Worm (Caenorhabditis elegans) whole organism, L2 larva: ENCODE data around the gene R151.8.

ENCODE experiments used
- C34F6.9 ChIP-seq: fragments of 150-350 bp; optimal IDR thresholded peaks from 2 replicates; lab custom pipeline; 2014; ENCODE audit warnings: missing biosample characterization, missing genetic modification characterization
- F13H6.1 ChIP-seq: sonication (generic microtip); optimal IDR thresholded peaks from 2 replicates; lab custom pipeline; 2016; ENCODE audit warnings: missing genetic modification characterization, missing compliant biosample characterization
- R02D3.7 ChIP-seq: fragments of 150-350 bp; optimal IDR thresholded peaks from 2 replicates; lab custom pipeline; 2014; ENCODE audit warnings: missing biosample characterization, missing genetic modification characterization
- Y55F3AM.14 ChIP-seq: fragments of 200-800 bp; sonication (Bioruptor generic); optimal IDR thresholded peaks from 2 replicates; lab custom pipeline; 2018; ENCODE audit warnings: mild to moderate bottlenecking, missing genetic modification characterization, missing compliant biosample characterization
- ZK546.5 ChIP-seq: sonication (generic microtip); optimal IDR thresholded peaks from 2 replicates; lab custom pipeline; 2017; ENCODE audit warnings: missing biosample characterization, missing genetic modification characterization
- aly-2 ChIP-seq: fragments of 150-350 bp; optimal IDR thresholded peaks from 2 replicates; lab custom pipeline; 2014; ENCODE audit warnings: missing biosample characterization, missing genetic modification characterization
- blmp-1 ChIP-seq: sonication (generic microtip); optimal IDR thresholded peaks from 2 replicates; lab custom pipeline; 2017; ENCODE audit warnings: missing genetic modification characterization, mild to moderate bottlenecking, missing compliant biosample characterization, antibody characterized with exemption, moderate library complexity; ENCODE audit not compliant: insufficient read depth
- ceh-16 ChIP-seq: fragments of 150-350 bp; optimal IDR thresholded peaks from 2 replicates; lab custom pipeline; 2014; ENCODE audit warnings: missing biosample characterization, missing genetic modification characterization
- ceh-82 ChIP-seq: fragments of 150-350 bp; optimal IDR thresholded peaks from 2 replicates; lab custom pipeline; 2014; ENCODE audit warnings: missing biosample characterization, missing genetic modification characterization
- crh-2 ChIP-seq: sonication (generic microtip); optimal IDR thresholded peaks from 2 replicates; lab custom pipeline; 2017; ENCODE audit warnings: missing biosample characterization, missing genetic modification characterization
- dmd-4 ChIP-seq: sonication (generic microtip); optimal IDR thresholded peaks from 2 replicates; lab custom pipeline; 2017; ENCODE audit warnings: missing biosample characterization, missing genetic modification characterization
- egl-27 ChIP-seq: sonication (generic microtip); optimal IDR thresholded peaks from 3 replicates; lab custom pipeline; 2017; ENCODE audit warnings: missing biosample characterization, missing genetic modification reagents, missing genetic modification characterization
- elt-1 ChIP-seq: fragments of 150-350 bp; optimal IDR thresholded peaks from 2 replicates; lab custom pipeline; 2014; ENCODE audit warnings: missing biosample characterization, missing genetic modification characterization
- elt-3 ChIP-seq: sonication (generic microtip); optimal IDR thresholded peaks from 2 replicates; lab custom pipeline; 2017; ENCODE audit warnings: missing biosample characterization, missing genetic modification characterization
- fos-1 ChIP-seq: fragments of 150-350 bp; optimal IDR thresholded peaks from 2 replicates; lab custom pipeline; 2014; ENCODE audit warnings: missing biosample characterization, missing genetic modification characterization
- gmeb-1 ChIP-seq: fragments of 150-350 bp; optimal IDR thresholded peaks from 2 replicates; lab custom pipeline; 2014; ENCODE audit warnings: missing biosample characterization, missing genetic modification characterization
- lin-11 ChIP-seq: fragments of 150-350 bp; sonication (generic microtip); optimal IDR thresholded peaks from 2 replicates; lab custom pipeline; 2014; ENCODE audit warnings: missing biosample characterization, missing genetic modification characterization, inconsistent platforms, mixed read lengths
- lin-13 ChIP-seq: fragments of 150-350 bp; optimal IDR thresholded peaks from 2 replicates; lab custom pipeline; 2014; ENCODE audit warnings: missing biosample characterization, missing genetic modification reagents, missing genetic modification characterization
- lin-39 ChIP-seq: fragments of 150-350 bp; optimal IDR thresholded peaks from 2 replicates; lab custom pipeline; 2014; ENCODE audit warnings: missing biosample characterization, missing genetic modification reagents, missing genetic modification characterization
- lsy-2 ChIP-seq, 2 experiments: fragments of 150-350 bp in 1 of 2; sonication (generic microtip) in 1 of 2; optimal IDR thresholded peaks; 2 replicates each; lab custom pipeline; 2014 to 2017; ENCODE audit warnings: missing biosample characterization in 2 of 2, missing genetic modification characterization in 2 of 2
- mab-5 ChIP-seq: fragments of 150-350 bp; optimal IDR thresholded peaks from 2 replicates; lab custom pipeline; 2014; ENCODE audit warnings: missing biosample characterization, missing genetic modification characterization
- mbf-1 ChIP-seq: sonication (generic microtip); optimal IDR thresholded peaks from 2 replicates; lab custom pipeline; 2017; ENCODE audit warnings: missing biosample characterization, missing genetic modification characterization
- mdl-1 ChIP-seq, 2 experiments: fragments of 150-350 bp in 1 of 2; sonication (generic microtip) in 1 of 2; optimal IDR thresholded peaks; 2 replicates each; lab custom pipeline; 2017; ENCODE audit warnings: missing biosample characterization in 2 of 2, missing genetic modification characterization in 2 of 2
- nhr-10 ChIP-seq: sonication (generic microtip); optimal IDR thresholded peaks from 2 replicates; lab custom pipeline; 2017; ENCODE audit warnings: missing biosample characterization, missing genetic modification characterization
- nhr-11 ChIP-seq: fragments of 150-350 bp; optimal IDR thresholded peaks from 2 replicates; lab custom pipeline; 2014; ENCODE audit warnings: missing biosample characterization, missing genetic modification characterization
- nhr-12 ChIP-seq: fragments of 150-350 bp; optimal IDR thresholded peaks from 2 replicates; lab custom pipeline; 2014; ENCODE audit warnings: missing biosample characterization, missing genetic modification characterization
- nhr-129 ChIP-seq: fragments of 150-350 bp; optimal IDR thresholded peaks from 2 replicates; lab custom pipeline; 2014; ENCODE audit warnings: missing biosample characterization, missing genetic modification characterization
- nhr-21 ChIP-seq: fragments of 150-350 bp; optimal IDR thresholded peaks from 2 replicates; lab custom pipeline; 2014; ENCODE audit warnings: missing biosample characterization, missing genetic modification characterization
- nhr-23 ChIP-seq: fragments of 150-350 bp; optimal IDR thresholded peaks from 2 replicates; lab custom pipeline; 2014; ENCODE audit warnings: missing biosample characterization, missing genetic modification reagents, missing genetic modification characterization
- nhr-237 ChIP-seq: fragments of 150-350 bp; optimal IDR thresholded peaks from 2 replicates; lab custom pipeline; 2014; ENCODE audit warnings: missing biosample characterization, missing genetic modification characterization
- nhr-25 ChIP-seq: fragments of 150-350 bp; sonication (generic microtip); optimal IDR thresholded peaks from 3 replicates; lab custom pipeline; 2014; ENCODE audit warnings: missing biosample characterization, missing genetic modification characterization
- nhr-6 ChIP-seq: fragments of 150-350 bp; optimal IDR thresholded peaks from 2 replicates; lab custom pipeline; 2014; ENCODE audit warnings: missing biosample characterization, missing genetic modification characterization
- nhr-77 ChIP-seq: fragments of 150-350 bp; optimal IDR thresholded peaks from 2 replicates; lab custom pipeline; 2014; ENCODE audit warnings: missing biosample characterization, missing genetic modification characterization
- peb-1 ChIP-seq: fragments of 150-350 bp; optimal IDR thresholded peaks from 2 replicates; lab custom pipeline; 2014; ENCODE audit warnings: missing biosample characterization, missing genetic modification characterization
- sem-4 ChIP-seq: fragments of 150-350 bp; optimal IDR thresholded peaks from 2 replicates; lab custom pipeline; 2014; ENCODE audit warnings: missing biosample characterization, missing genetic modification reagents, missing genetic modification characterization
- skn-1 ChIP-seq: sonication (generic microtip); optimal IDR thresholded peaks from 2 replicates; lab custom pipeline; 2017; ENCODE audit warnings: missing biosample characterization, missing genetic modification characterization
- sma-3 ChIP-seq: sonication (generic microtip); optimal IDR thresholded peaks from 2 replicates; lab custom pipeline; 2016; ENCODE audit warnings: missing genetic modification reagents, missing genetic modification characterization, missing compliant biosample characterization
- sma-9 ChIP-seq, 2 experiments: fragments of 150-350 bp in 1 of 2; sonication (generic microtip) in 1 of 2; optimal IDR thresholded peaks; 2 replicates each; lab custom pipeline; 2014 to 2016; ENCODE audit warnings: missing genetic modification characterization in 2 of 2, mild to moderate bottlenecking in 1 of 2, missing biosample characterization in 1 of 2, missing compliant biosample characterization in 1 of 2, missing genetic modification reagents in 1 of 2, moderate library complexity in 1 of 2
- snpc-4 ChIP-seq: fragments of 150-350 bp; optimal IDR thresholded peaks from 2 replicates; lab custom pipeline; 2014; ENCODE audit warnings: missing biosample characterization, missing genetic modification characterization
- unc-39 ChIP-seq: fragments of 150-350 bp; optimal IDR thresholded peaks from 2 replicates; lab custom pipeline; 2014; ENCODE audit warnings: missing biosample characterization, missing genetic modification characterization
- unc-55 ChIP-seq: fragments of 150-350 bp; sonication (generic microtip); optimal IDR thresholded peaks from 3 replicates; lab custom pipeline; 2014; ENCODE audit warnings: missing biosample characterization, missing genetic modification reagents, missing genetic modification characterization
- unc-62 ChIP-seq: fragments of 150-350 bp; optimal IDR thresholded peaks from 2 replicates; lab custom pipeline; 2014; ENCODE audit warnings: missing biosample characterization, missing genetic modification reagents, missing genetic modification characterization
- zag-1 ChIP-seq: fragments of 150-350 bp; optimal IDR thresholded peaks from 2 replicates; lab custom pipeline; 2014; ENCODE audit warnings: missing biosample characterization, missing genetic modification characterization
- ztf-1 ChIP-seq: fragments of 200-800 bp; sonication (Bioruptor generic); conservative IDR thresholded peaks from 2 replicates; pipeline ENCODE4 v1.3.6; 2022; ENCODE audit warnings: missing genetic modification characterization, missing compliant biosample characterization
- ztf-11 ChIP-seq: sonication (generic microtip); optimal IDR thresholded peaks from 2 replicates; lab custom pipeline; 2017; ENCODE audit warnings: missing biosample characterization, missing genetic modification characterization
- ztf-4 ChIP-seq: fragments of 150-350 bp; optimal IDR thresholded peaks from 2 replicates; lab custom pipeline; 2014; ENCODE audit warnings: missing biosample characterization, missing genetic modification characterization

Gene R151.8

DNA sequence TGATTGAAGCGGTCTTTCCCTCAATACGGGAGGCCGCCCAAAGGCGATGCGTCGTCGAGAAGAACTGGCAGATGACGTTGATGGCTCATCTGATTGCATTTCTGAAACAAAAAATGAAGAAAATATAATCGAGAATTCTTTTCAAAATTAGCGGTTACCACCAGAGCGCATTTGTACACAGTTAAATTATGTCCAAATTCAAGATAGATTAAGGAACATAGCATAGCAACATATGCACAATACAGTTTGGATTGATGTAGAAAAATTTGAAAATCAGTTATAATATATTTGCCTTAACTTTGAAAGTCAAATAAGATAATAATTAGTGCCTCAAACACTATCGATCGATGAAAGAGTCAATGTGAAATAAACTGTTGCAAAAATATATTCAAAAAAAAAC lies at the start of gene R151.8:
Gene R151.8 (minus strand): TSS at position 101 of the 400 bp plus-strand sequence.
- TF ChIP-seq lin-13 (GFP tag; lab: Kevin White, UChicago) = no peak

- TF ChIP-seq dmd-4 (peak; percentile 44), sma-3 (GFP tag; lab: Kevin White, UChicago) (peak; percentile 34), gmeb-1 (tag; lab: Kevin White, UChicago) (peak; percentile 88), fos-1 (tag; lab: Kevin White, UChicago) (peak; percentile 43), nhr-21 (tag; lab: Kevin White, UChicago) (peak; percentile 35), nhr-77 (peak; percentile 35), lin-11 (peak; percentile 43), crh-2 (tag; lab: Kevin White, UChicago) (peak; percentile 76), zag-1 (tag; lab: Kevin White, UChicago) (no peak), snpc-4 (tag; lab: Kevin White, UChicago) (peak; percentile 99), lin-39 (tag; lab: Kevin White, UChicago) (no peak), nhr-10 (tag; lab: Kevin White, UChicago) (no peak), unc-55 (GFP tag; lab: Kevin White, UChicago) (peak; percentile 39), lsy-2 (tag; optimal IDR thresholded peaks at IDR 0.05; lab: Kevin White, UChicago) (peak; percentile 67 to 69), nhr-6 (tag; lab: Kevin White, UChicago) (peak; percentile 16), nhr-129 (tag; lab: Kevin White, UChicago) (peak; percentile 83), unc-39 (tag; lab: Kevin White, UChicago) (no peak), sma-9 (GFP tag; optimal IDR thresholded peaks at IDR 0.05; lab: Kevin White, UChicago) (peak; percentile 75), sma-9 (tag; optimal IDR thresholded peaks at IDR 0.05; lab: Kevin White, UChicago) (no peak), elt-1 (no peak), ceh-16 (no peak), C34F6.9 (tag; lab: Kevin White, UChicago) (peak; percentile 39)
- TF ChIP-seq, all 48 proteins: peak for 15
Measured at ce11 chrIII:7278491-7278890, 48.9 kb upstream of the R151.8 start.

ce11 chrIII:7277228-7277627 lies 47.6 kb upstream of the R151.8 start, which contains the start of the genes spot-1 and B0361.11:
Gene spot-1, minus strand, starts transcription at chrIII:7277274.
Gene B0361.11, plus strand, starts transcription at chrIII:7277599.
- no peak for TF ChIP-seq unc-62 (GFP tag; lab: Kevin White, UChicago)
- no peak for TF ChIP-seq F13H6.1 (tag; lab: Kevin White, UChicago)
- no peak for TF ChIP-seq unc-39 (tag; lab: Kevin White, UChicago)
- no peak for TF ChIP-seq elt-1
- peak; percentile 32 for TF ChIP-seq blmp-1 (tag; lab: Kevin White, UChicago)
- no peak for TF ChIP-seq ZK546.5 (tag; lab: Kevin White, UChicago)
- TF ChIP-seq mab-5 (tag; lab: Kevin White, UChicago) = no peak
- no peak for TF ChIP-seq peb-1
- no peak for TF ChIP-seq dmd-4
- TF ChIP-seq mbf-1 (tag; lab: Kevin White, UChicago) = no peak
- TF ChIP-seq nhr-11 = no peak
- TF ChIP-seq unc-55 (GFP tag; lab: Kevin White, UChicago) = peak; percentile 79
- peak; percentile 59 for TF ChIP-seq lin-13 (GFP tag; lab: Kevin White, UChicago)
- no peak for TF ChIP-seq lin-11
- peak; percentile 6 for TF ChIP-seq nhr-6 (tag; lab: Kevin White, UChicago)
- peak; percentile 80 for TF ChIP-seq C34F6.9 (tag; lab: Kevin White, UChicago)
- no peak for TF ChIP-seq ztf-4 (tag; lab: Kevin White, UChicago)
- peak; percentile 39 for TF ChIP-seq sma-9 (GFP tag; optimal IDR thresholded peaks at IDR 0.05; lab: Kevin White, UChicago)
- no peak for TF ChIP-seq sma-9 (tag; optimal IDR thresholded peaks at IDR 0.05; lab: Kevin White, UChicago)
- no peak for TF ChIP-seq nhr-12 (tag; lab: Kevin White, UChicago)
- no peak for TF ChIP-seq nhr-237
- peak; percentile 59 for TF ChIP-seq snpc-4 (tag; lab: Kevin White, UChicago)
- TF ChIP-seq gmeb-1 (tag; lab: Kevin White, UChicago) = peak; percentile 99
- TF ChIP-seq crh-2 (tag; lab: Kevin White, UChicago) = peak; percentile 58
- TF ChIP-seq nhr-21 (tag; lab: Kevin White, UChicago) = peak; percentile 42
- TF ChIP-seq ceh-16 = no peak
- no peak for TF ChIP-seq nhr-77
- no peak for TF ChIP-seq fos-1 (tag; lab: Kevin White, UChicago)
- no peak for TF ChIP-seq ceh-82 (tag; lab: Kevin White, UChicago)
- no peak for TF ChIP-seq Y55F3AM.14
- TF ChIP-seq nhr-10 (tag; lab: Kevin White, UChicago) = no peak
- TF ChIP-seq zag-1 (tag; lab: Kevin White, UChicago) = no peak
- TF ChIP-seq aly-2 = no peak
- TF ChIP-seq egl-27 (tag; lab: Kevin White, UChicago) = no peak
- no peak for TF ChIP-seq skn-1 (tag; lab: Kevin White, UChicago)
- TF ChIP-seq sma-3 (GFP tag; lab: Kevin White, UChicago) = peak; percentile 38
- TF ChIP-seq lin-39 (tag; lab: Kevin White, UChicago) = no peak
- TF ChIP-seq elt-3 = no peak
- TF ChIP-seq mdl-1 (tag; optimal IDR thresholded peaks at IDR 0.05; lab: Kevin White, UChicago) = no peak
- peak; percentile 36 for TF ChIP-seq nhr-129 (tag; lab: Kevin White, UChicago)
- TF ChIP-seq nhr-23 (tag; lab: Kevin White, UChicago) = no peak
- no peak for TF ChIP-seq R02D3.7 (tag; lab: Kevin White, UChicago)
- TF ChIP-seq ztf-11 (tag; lab: Kevin White, UChicago) = no peak
- TF ChIP-seq sem-4 (tag; lab: Kevin White, UChicago) = no peak
- TF ChIP-seq ztf-1 (GFP tag; lab: Robert Waterston, UW) = no peak
- TF ChIP-seq nhr-25 = peak; percentile 28
